Worm (Caenorhabditis elegans): Measurements from ENCODE around the gene psme-3.
A peak's percentile ranks its signal among the peaks of the same experiment; 100 is the strongest.

The psme-3 gene

DNA sequence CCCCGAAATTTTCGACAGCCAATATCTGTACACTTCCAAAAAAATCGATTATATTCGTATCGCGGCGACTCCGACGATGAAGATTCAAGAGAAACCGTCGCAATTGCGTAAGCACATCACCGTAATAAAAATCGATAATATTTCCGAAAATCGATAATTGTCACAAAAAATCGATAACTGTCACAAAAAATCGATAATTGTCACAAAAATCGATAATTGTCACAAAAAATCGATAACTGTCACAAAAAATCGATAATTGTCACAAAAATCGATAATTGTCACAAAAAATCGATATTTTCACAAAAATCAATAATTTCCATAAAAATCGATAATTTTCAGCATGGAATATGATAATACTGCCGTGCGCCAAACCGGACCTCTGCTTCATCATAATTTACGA, 46.4 kb downstream of the psme-3 start:
- TF ChIP-seq ceh-48 (tag; optimal IDR thresholded peaks at IDR 0.05), result peak; percentile 73

DNA sequence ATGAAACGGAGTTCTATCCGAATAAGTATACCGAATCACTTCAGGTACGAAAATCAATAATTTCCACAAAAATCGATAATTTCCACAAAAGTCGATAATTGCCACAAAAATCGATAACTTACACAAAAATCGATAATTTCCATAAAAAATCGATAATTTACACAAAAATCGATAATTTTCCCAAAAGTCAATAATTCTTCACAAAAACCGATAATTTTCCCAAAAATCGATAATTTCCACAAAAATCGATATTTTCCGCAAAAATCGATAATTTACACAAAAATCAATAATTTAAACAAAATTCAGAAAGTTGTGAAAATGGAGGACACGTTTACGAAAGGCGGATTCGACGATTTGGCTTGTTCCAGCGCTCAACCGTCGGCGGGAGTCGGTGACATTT, 46.9 kb downstream of the psme-3 start:
- TF ChIP-seq pha-4 (tag; optimal IDR thresholded peaks at IDR 0.05), result no peak
- peak; percentile 97 for TF ChIP-seq ceh-48 (tag; optimal IDR thresholded peaks at IDR 0.05)
- TF ChIP-seq C38D4.7 (GFP tag; optimal IDR thresholded peaks at IDR 0.05), result no peak
- no peak for TF ChIP-seq dmd-4 (tag; optimal IDR thresholded peaks at IDR 0.05; ENCODE audit: borderline replicate concordance)
- TF ChIP-seq unc-42 (tag; optimal IDR thresholded peaks at IDR 0.05), result no peak

DNA sequence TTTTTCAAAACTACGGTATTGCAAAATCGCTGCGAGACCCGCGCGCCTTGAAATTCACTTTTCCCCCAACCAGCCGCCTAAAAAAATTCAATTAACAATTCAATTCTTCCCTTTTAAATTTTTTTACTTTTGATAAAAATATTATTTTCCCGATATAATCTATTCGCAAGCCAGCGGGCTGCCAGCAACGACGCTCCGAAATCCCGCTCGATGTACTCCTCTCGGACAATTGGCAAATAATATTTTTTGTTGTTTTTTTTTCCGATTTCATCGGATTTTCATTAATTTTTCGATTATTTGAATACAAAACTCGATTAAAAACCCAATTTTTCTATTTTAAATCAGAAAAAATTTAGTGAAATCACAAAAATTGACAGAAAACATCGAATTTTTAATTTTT, 47.9 kb downstream of the psme-3 start:
- TF ChIP-seq fkh-6 (tag; optimal IDR thresholded peaks at IDR 0.05) (no peak), hlh-13 (GFP tag; optimal IDR thresholded peaks at IDR 0.05) (no peak), ahr-1 (tag; optimal IDR thresholded peaks at IDR 0.05) (no peak), sdc-2 (tag; optimal IDR thresholded peaks at IDR 0.05) (no peak)

DNA sequence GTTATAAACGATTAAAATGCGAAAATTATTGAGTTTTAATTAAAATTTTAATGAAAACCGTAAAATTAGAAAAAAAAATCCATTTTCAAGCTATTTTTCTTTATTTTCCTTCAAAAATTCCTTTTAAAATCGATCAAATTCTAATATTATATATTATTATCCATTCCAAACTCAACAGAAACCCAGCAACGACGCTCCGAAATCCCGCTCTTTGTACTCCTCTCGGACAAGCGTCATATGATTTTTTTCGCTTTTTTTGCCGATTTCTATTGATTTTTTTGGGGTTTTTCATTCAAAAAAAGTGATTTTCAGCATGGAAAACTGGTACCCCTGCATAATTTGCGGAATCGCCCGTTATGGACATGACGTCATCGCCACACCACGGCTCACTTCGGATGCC, 48.5 kb downstream of the psme-3 start, which contains the start of gene ceh-91:
TSS of gene ceh-91 (plus strand) at position 301 of the 400 bp plus-strand sequence.
- TF ChIP-seq syd-9 (tag; optimal IDR thresholded peaks at IDR 0.05) (no peak), C08G9.2 (tag; optimal IDR thresholded peaks at IDR 0.05) (no peak), hlh-6 (tag; optimal IDR thresholded peaks at IDR 0.05) (no peak), tbx-7 (tag; optimal IDR thresholded peaks at IDR 0.05) (no peak), nhr-232 (tag; optimal IDR thresholded peaks at IDR 0.05) (no peak), unc-3 (GFP tag; conservative IDR thresholded peaks at IDR 0.05) (no peak), unc-3 (tag; optimal IDR thresholded peaks at IDR 0.05) (no peak), ahr-1 (tag; optimal IDR thresholded peaks at IDR 0.05) (no peak), lim-6 (tag; optimal IDR thresholded peaks at IDR 0.05) (no peak), ceh-22 (tag; optimal IDR thresholded peaks at IDR 0.05) (no peak), sdc-2 (tag; optimal IDR thresholded peaks at IDR 0.05) (no peak), sox-2 (GFP tag; IDR thresholded peaks at IDR 0.05) (no peak), ets-4 (tag; optimal IDR thresholded peaks at IDR 0.05) (no peak), ceh-6 (GFP tag; optimal IDR thresholded peaks at IDR 0.05) (no peak), ceh-14 (tag; optimal IDR thresholded peaks at IDR 0.05) (no peak), sox-4 (tag; optimal IDR thresholded peaks at IDR 0.05) (no peak), elt-2 (tag; optimal IDR thresholded peaks at IDR 0.05) (no peak), F13H6.1 (tag; optimal IDR thresholded peaks at IDR 0.05) (no peak)

Measured in whole organism, late embryonic.